Fruit fly (Drosophila melanogaster) whole organism, wandering third instar larva: ENCODE data around the gene CG4230.
A peak's percentile ranks its signal among the peaks of the same experiment; 100 is the strongest.

Experiments used
- Abd-B ChIP-seq: fragments of >200 bp; optimal IDR thresholded peaks from 2 replicates; lab custom pipeline; 2017; ENCODE audit warnings: missing biosample characterization, missing genetic modification characterization
- CG32264 ChIP-seq: fragments of 200-800 bp; sonication (Bioruptor generic); optimal IDR thresholded peaks from 2 replicates; lab custom pipeline; 2016; ENCODE audit warnings: missing biosample characterization, missing genetic modification characterization
- CG9705 ChIP-seq: fragments of 200-800 bp; sonication (Bioruptor generic); optimal IDR thresholded peaks from 2 replicates; lab custom pipeline; 2018; ENCODE audit warnings: missing biosample characterization, mild to moderate bottlenecking, missing genetic modification characterization
- CrebA ChIP-seq: fragments of 200-800 bp; sonication (Bioruptor generic); optimal IDR thresholded peaks from 2 replicates; lab custom pipeline; 2016; ENCODE audit warnings: missing biosample characterization, mild to moderate bottlenecking, missing genetic modification characterization, borderline replicate concordance
- Dif ChIP-seq: fragments of 200-275, 200-300 bp; sonication (Bioruptor generic); optimal IDR thresholded peaks from 2 replicates; lab custom pipeline; 2018; ENCODE audit warnings: missing biosample characterization, missing genetic modification characterization; ENCODE audit not compliant: partially characterized antibody
- GATAd ChIP-seq: sonication (Bioruptor generic); optimal IDR thresholded peaks from 2 replicates; lab custom pipeline; 2016; ENCODE audit warnings: missing biosample characterization, missing genetic modification characterization
- Hnf4 ChIP-seq: fragments of 200-800 bp; sonication (Bioruptor generic); optimal IDR thresholded peaks from 2 replicates; lab custom pipeline; 2016; ENCODE audit warnings: missing biosample characterization, mild to moderate bottlenecking, missing genetic modification characterization
- Hr78 ChIP-seq: fragments of >200 bp; optimal IDR thresholded peaks from 2 replicates; lab custom pipeline; 2017; ENCODE audit warnings: missing biosample characterization, missing genetic modification characterization
- Hr83 ChIP-seq: fragments of 200-300 bp; sonication (Bioruptor generic); optimal IDR thresholded peaks from 2 replicates; lab custom pipeline; 2016; ENCODE audit warnings: missing biosample characterization, mild to moderate bottlenecking, missing genetic modification characterization, moderate library complexity; ENCODE audit not compliant: poor library complexity, severe bottlenecking
- Jra ChIP-seq: sonication (Bioruptor generic); optimal IDR thresholded peaks from 2 replicates; lab custom pipeline; 2016; ENCODE audit warnings: missing biosample characterization, missing genetic modification characterization
- Mio ChIP-seq: sonication (Bioruptor generic); optimal IDR thresholded peaks from 2 replicates; lab custom pipeline; 2016; ENCODE audit warnings: missing biosample characterization, missing genetic modification characterization
- Myc ChIP-seq: fragments of >200 bp; optimal IDR thresholded peaks from 2 replicates; lab custom pipeline; 2017
- OdsH ChIP-seq: fragments of 200-800 bp; sonication (Bioruptor generic); optimal IDR thresholded peaks from 2 replicates; lab custom pipeline; 2016; ENCODE audit warnings: missing biosample characterization, mild to moderate bottlenecking, missing genetic modification characterization
- Rel ChIP-seq, 2 experiments: fragments of 200-800 bp; sonication (Bioruptor generic) in 1 of 2; optimal IDR thresholded peaks; 2 replicates in 1 of 2; 3 replicates in 1 of 2; lab custom pipeline; 2016 to 2019; ENCODE audit warnings: mild to moderate bottlenecking in 2 of 2, missing biosample characterization in 2 of 2, missing genetic modification characterization in 2 of 2, moderate library complexity in 1 of 2
- Sp1 ChIP-seq: fragments of 200-800 bp; sonication (Bioruptor generic); optimal IDR thresholded peaks from 3 replicates; lab custom pipeline; 2019; ENCODE audit warnings: missing biosample characterization, mild to moderate bottlenecking, missing genetic modification characterization, moderate library complexity
- br ChIP-seq: fragments of 200-800 bp; sonication (Bioruptor generic); optimal IDR thresholded peaks from 2 replicates; lab custom pipeline; 2016; ENCODE audit warnings: missing biosample characterization, missing genetic modification characterization
- brk ChIP-seq: fragments of 200-800 bp; sonication (Bioruptor generic); optimal IDR thresholded peaks from 2 replicates; lab custom pipeline; 2016; ENCODE audit warnings: missing biosample characterization, mild to moderate bottlenecking, missing genetic modification characterization
- dmrt93B ChIP-seq: fragments of 200-800 bp; sonication (Bioruptor generic); optimal IDR thresholded peaks from 2 replicates; lab custom pipeline; 2018; ENCODE audit warnings: missing biosample characterization, mild to moderate bottlenecking, missing genetic modification characterization
- dsf ChIP-seq: sonication (Bioruptor generic); optimal IDR thresholded peaks from 2 replicates; lab custom pipeline; 2016; ENCODE audit warnings: missing biosample characterization, missing genetic modification characterization, borderline replicate concordance
- ey ChIP-seq: fragments of 200-800 bp; sonication (Bioruptor generic); optimal IDR thresholded peaks from 2 replicates; lab custom pipeline; 2016; ENCODE audit warnings: missing biosample characterization, missing genetic modification characterization
- foxo ChIP-seq, 2 experiments: fragments of 200-800 bp; sonication (Bioruptor generic); optimal IDR thresholded peaks; 2 replicates in 1 of 2; 3 replicates in 1 of 2; lab custom pipeline; 2016 to 2017; ENCODE audit warnings: missing biosample characterization in 2 of 2, missing genetic modification characterization in 2 of 2
- fru ChIP-seq: fragments of 200-800 bp; sonication (Bioruptor generic); optimal IDR thresholded peaks from 3 replicates; lab custom pipeline; 2016; ENCODE audit warnings: missing biosample characterization, mild to moderate bottlenecking, missing genetic modification characterization
- h ChIP-seq: fragments of 200-800 bp; sonication (Bioruptor generic); optimal IDR thresholded peaks from 3 replicates; lab custom pipeline; 2016; ENCODE audit warnings: missing biosample characterization, mild to moderate bottlenecking, missing genetic modification characterization
- jim ChIP-seq: fragments of 175-275, 200-325 bp; sonication (Bioruptor generic); optimal IDR thresholded peaks from 2 replicates; lab custom pipeline; 2016; ENCODE audit warnings: missing biosample characterization, mild to moderate bottlenecking, missing genetic modification characterization
- lola ChIP-seq: fragments of >200 bp; optimal IDR thresholded peaks from 2 replicates; lab custom pipeline; 2017; ENCODE audit warnings: missing biosample characterization, missing genetic modification characterization
- psq ChIP-seq: fragments of 200-800 bp; sonication (Bioruptor generic); optimal IDR thresholded peaks from 3 replicates; lab custom pipeline; 2017; ENCODE audit warnings: missing biosample characterization, mild to moderate bottlenecking, missing genetic modification characterization, moderate library complexity
- rgr ChIP-seq: fragments of 200-800 bp; sonication (Bioruptor generic); optimal IDR thresholded peaks from 3 replicates; lab custom pipeline; 2016; ENCODE audit warnings: missing biosample characterization, mild to moderate bottlenecking, missing genetic modification characterization
- sv ChIP-seq: fragments of 200-800 bp; sonication (Bioruptor generic); optimal IDR thresholded peaks from 3 replicates; lab custom pipeline; 2016; ENCODE audit warnings: missing biosample characterization, missing genetic modification characterization
- usp ChIP-seq: fragments of >200 bp; optimal IDR thresholded peaks from 2 replicates; lab custom pipeline; 2017; ENCODE audit warnings: missing biosample characterization, missing genetic modification characterization
- woc ChIP-seq: sonication (Bioruptor generic); optimal IDR thresholded peaks from 2 replicates; lab custom pipeline; 2016; ENCODE audit warnings: missing biosample characterization, mild to moderate bottlenecking, missing genetic modification characterization

CG4230 gene

dm6 chr2L:5089642-5090041, 6.4 kb upstream of the CG4230 start:
- TF ChIP-seq ey (GFP tag; lab: Kevin White, UChicago) (no peak), jim (GFP tag; lab: Kevin White, UChicago) (no peak), Hr78 (GFP tag; lab: Kevin White, UChicago) (no peak), Dif (GFP tag; lab: Kevin White, UChicago) (no peak), Hnf4 (GFP tag; lab: Kevin White, UChicago) (no peak), Jra (GFP tag; lab: Kevin White, UChicago) (no peak), dsf (GFP tag; lab: Kevin White, UChicago) (no peak), rgr (GFP tag; lab: Kevin White, UChicago) (no peak), CrebA (GFP tag; lab: Kevin White, UChicago) (no peak), psq (GFP tag; lab: Kevin White, UChicago) (no peak), sv (GFP tag; lab: Kevin White, UChicago) (no peak), Hr83 (GFP tag; lab: Kevin White, UChicago) (no peak), usp (GFP tag; lab: Kevin White, UChicago) (no peak), CG9705 (GFP tag; lab: Kevin White, UChicago) (no peak), woc (GFP tag; lab: Kevin White, UChicago) (no peak), lola (GFP tag; lab: Kevin White, UChicago) (no peak), Abd-B (GFP tag; lab: Kevin White, UChicago) (no peak), Myc (lab: Kevin White, UChicago) (no peak), GATAd (no peak), brk (GFP tag; lab: Kevin White, UChicago) (no peak)
- TF ChIP-seq, all 38 proteins: peak for 0

- TF ChIP-seq Rel (GFP tag; optimal IDR thresholded peaks at IDR 0.05; lab: Kevin White, UChicago) (no peak), Rel (tag; optimal IDR thresholded peaks at IDR 0.05; lab: Kevin White, UChicago) (no peak), lola (GFP tag; lab: Kevin White, UChicago) (no peak), Jra (GFP tag; lab: Kevin White, UChicago) (no peak), CG9705 (GFP tag; lab: Kevin White, UChicago) (no peak), CG32264 (no peak), Mio (GFP tag; lab: Kevin White, UChicago) (no peak)
Measured at dm6 chr2L:5090352-5090751, 5.7 kb upstream of the CG4230 start.

dm6 chr2L:5092145-5092544, 3.9 kb upstream of the CG4230 start:
- TF ChIP-seq Abd-B (GFP tag; lab: Kevin White, UChicago) (no peak), OdsH (GFP tag; lab: Kevin White, UChicago) (no peak), Dif (GFP tag; lab: Kevin White, UChicago) (no peak), ey (GFP tag; lab: Kevin White, UChicago) (peak; percentile 47), h (no peak), usp (GFP tag; lab: Kevin White, UChicago) (no peak), Rel (GFP tag; optimal IDR thresholded peaks at IDR 0.05; lab: Kevin White, UChicago) (no peak), Rel (tag; optimal IDR thresholded peaks at IDR 0.05; lab: Kevin White, UChicago) (no peak), fru (GFP tag; lab: Kevin White, UChicago) (peak; percentile 8), dmrt93B (no peak), Hr83 (GFP tag; lab: Kevin White, UChicago) (no peak), foxo (GFP tag; optimal IDR thresholded peaks at IDR 0.05; lab: Kevin White, UChicago) (no peak), psq (GFP tag; lab: Kevin White, UChicago) (no peak), br (GFP tag; lab: Kevin White, UChicago) (peak; percentile 52)
- TF ChIP-seq, all 38 proteins: peak for 3

- TF ChIP-seq Rel (GFP tag; optimal IDR thresholded peaks at IDR 0.05; lab: Kevin White, UChicago) (no peak), Rel (tag; optimal IDR thresholded peaks at IDR 0.05; lab: Kevin White, UChicago) (peak; percentile 16), Sp1 (GFP tag; lab: Kevin White, UChicago) (no peak), Dif (GFP tag; lab: Kevin White, UChicago) (no peak), fru (GFP tag; lab: Kevin White, UChicago) (no peak), Hnf4 (GFP tag; lab: Kevin White, UChicago) (no peak), ey (GFP tag; lab: Kevin White, UChicago) (no peak)
- TF ChIP-seq, all 38 proteins: peak for 1
Measured at dm6 chr2L:5092597-5092991, 3.4 kb upstream of the CG4230 start.
